Worm (Caenorhabditis elegans): ENCODE data around the gene F20D6.8.

The F20D6.8 gene

ce11 chrV:8203085-8203643, 35.1 kb upstream of the F20D6.8 start, which contains the start of gene cest-17:
Gene cest-17 (plus strand): TSS chrV:8203332.
- TF ChIP-seq klf-2 (GFP tag; conservative IDR thresholded peaks at IDR 0.05): no peak

ce11 chrV:8201229-8201858, 33.3 kb upstream of the F20D6.8 start, which contains the start of gene cri-2:
Gene cri-2 (plus strand): TSS chrV:8201808.
- TF ChIP-seq klf-2 (GFP tag; conservative IDR thresholded peaks at IDR 0.05): no peak
- no peak for TF ChIP-seq T22C8.4 (GFP tag; IDR thresholded peaks at IDR 0.05)
- TF ChIP-seq ztf-29 (GFP tag; IDR thresholded peaks at IDR 0.05): no peak
- no peak for TF ChIP-seq flt-1 (GFP tag; IDR thresholded peaks at IDR 0.05)
- TF ChIP-seq ztf-23 (GFP tag; IDR thresholded peaks at IDR 0.05): no peak
- TF ChIP-seq cog-1 (tag; optimal IDR thresholded peaks at IDR 0.05): no peak
- no peak for TF ChIP-seq ref-1 (GFP tag; conservative IDR thresholded peaks at IDR 0.05)
- TF ChIP-seq tab-1 (GFP tag; IDR thresholded peaks at IDR 0.05): no peak
- TF ChIP-seq med-1 (GFP tag; optimal IDR thresholded peaks at IDR 0.05; ENCODE audit: insufficient read depth): no peak

- no peak for TF ChIP-seq flt-1 (GFP tag; IDR thresholded peaks at IDR 0.05)
Observed at ce11 chrV:8198994-8199393, 30.9 kb upstream of the F20D6.8 start, which contains the start of gene F20D6.11. Gene F20D6.11 (minus strand): TSS chrV:8199094.

- TF ChIP-seq ztf-29 (GFP tag; IDR thresholded peaks at IDR 0.05): no peak
- TF ChIP-seq klf-2 (GFP tag; conservative IDR thresholded peaks at IDR 0.05): no peak
- no peak for TF ChIP-seq T22C8.4 (GFP tag; IDR thresholded peaks at IDR 0.05)
- TF ChIP-seq flt-1 (GFP tag; IDR thresholded peaks at IDR 0.05): no peak
- TF ChIP-seq ref-1 (GFP tag; conservative IDR thresholded peaks at IDR 0.05): no peak
Observed at ce11 chrV:8196993-8197392, 28.9 kb upstream of the F20D6.8 start.

ce11 chrV:8195889-8196418, 27.9 kb upstream of the F20D6.8 start, which contains the start of gene F20D6.10:
Gene F20D6.10 (minus strand): TSS chrV:8195939.
- TF ChIP-seq ztf-23 (GFP tag; IDR thresholded peaks at IDR 0.05) (no peak), med-1 (GFP tag; optimal IDR thresholded peaks at IDR 0.05; ENCODE audit: insufficient read depth) (no peak), tab-1 (GFP tag; IDR thresholded peaks at IDR 0.05) (no peak), ztf-29 (GFP tag; IDR thresholded peaks at IDR 0.05) (no peak)

ce11 chrV:8190430-8190829, 22.4 kb upstream of the F20D6.8 start, which contains the start of gene F20D6.1:
Gene F20D6.1 (plus strand): TSS chrV:8190730.
- TF ChIP-seq med-1 (GFP tag; optimal IDR thresholded peaks at IDR 0.05; ENCODE audit: insufficient read depth) (no peak), flt-1 (GFP tag; IDR thresholded peaks at IDR 0.05) (no peak), ztf-29 (GFP tag; IDR thresholded peaks at IDR 0.05) (no peak), tab-1 (GFP tag; IDR thresholded peaks at IDR 0.05) (no peak), ref-1 (GFP tag; conservative IDR thresholded peaks at IDR 0.05) (no peak), ztf-23 (GFP tag; IDR thresholded peaks at IDR 0.05) (no peak), klf-2 (GFP tag; conservative IDR thresholded peaks at IDR 0.05) (no peak), T22C8.4 (GFP tag; IDR thresholded peaks at IDR 0.05) (no peak), cog-1 (tag; optimal IDR thresholded peaks at IDR 0.05) (no peak)

ce11 chrV:8190016-8190415, 21.9 kb upstream of the F20D6.8 start, which contains the start of gene F20D6.12:
Gene F20D6.12 (minus strand): TSS chrV:8190116.
- no peak for TF ChIP-seq ref-1 (GFP tag; conservative IDR thresholded peaks at IDR 0.05)
- no peak for TF ChIP-seq med-1 (GFP tag; optimal IDR thresholded peaks at IDR 0.05; ENCODE audit: insufficient read depth)
- TF ChIP-seq ztf-29 (GFP tag; IDR thresholded peaks at IDR 0.05): no peak
- TF ChIP-seq ztf-23 (GFP tag; IDR thresholded peaks at IDR 0.05): no peak
- no peak for TF ChIP-seq tab-1 (GFP tag; IDR thresholded peaks at IDR 0.05)
- no peak for TF ChIP-seq klf-2 (GFP tag; conservative IDR thresholded peaks at IDR 0.05)
- TF ChIP-seq cog-1 (tag; optimal IDR thresholded peaks at IDR 0.05): no peak
- no peak for TF ChIP-seq T22C8.4 (GFP tag; IDR thresholded peaks at IDR 0.05)
- TF ChIP-seq flt-1 (GFP tag; IDR thresholded peaks at IDR 0.05): no peak

- TF ChIP-seq tab-1 (GFP tag; IDR thresholded peaks at IDR 0.05) (no peak), ref-1 (GFP tag; conservative IDR thresholded peaks at IDR 0.05) (no peak), ztf-29 (GFP tag; IDR thresholded peaks at IDR 0.05) (no peak), med-1 (GFP tag; optimal IDR thresholded peaks at IDR 0.05; ENCODE audit: insufficient read depth) (no peak), ztf-23 (GFP tag; IDR thresholded peaks at IDR 0.05) (no peak), flt-1 (GFP tag; IDR thresholded peaks at IDR 0.05) (no peak), cog-1 (tag; optimal IDR thresholded peaks at IDR 0.05) (no peak)
Observed at ce11 chrV:8188421-8188820, 20.4 kb upstream of the F20D6.8 start, which contains the start of gene F20D6.15. Gene F20D6.15 (minus strand): TSS chrV:8188467.

- no peak for TF ChIP-seq flt-1 (GFP tag; IDR thresholded peaks at IDR 0.05)
- TF ChIP-seq ztf-23 (GFP tag; IDR thresholded peaks at IDR 0.05): no peak
- no peak for TF ChIP-seq T22C8.4 (GFP tag; IDR thresholded peaks at IDR 0.05)
- no peak for TF ChIP-seq klf-2 (GFP tag; conservative IDR thresholded peaks at IDR 0.05)
- no peak for TF ChIP-seq ztf-29 (GFP tag; IDR thresholded peaks at IDR 0.05)
- TF ChIP-seq med-1 (GFP tag; optimal IDR thresholded peaks at IDR 0.05; ENCODE audit: insufficient read depth): no peak
- no peak for TF ChIP-seq cog-1 (tag; optimal IDR thresholded peaks at IDR 0.05)
- no peak for TF ChIP-seq tab-1 (GFP tag; IDR thresholded peaks at IDR 0.05)
- TF ChIP-seq ref-1 (GFP tag; conservative IDR thresholded peaks at IDR 0.05): no peak
Observed at ce11 chrV:8185737-8186136, 17.7 kb upstream of the F20D6.8 start, which contains the start of gene F20D6.2. Gene F20D6.2 (plus strand): TSS chrV:8186037.

ce11 chrV:8183384-8183783, 15.3 kb upstream of the F20D6.8 start, which contains the start of gene srp-8:
Gene srp-8 (plus strand): TSS chrV:8183684.
- no peak for TF ChIP-seq T22C8.4 (GFP tag; IDR thresholded peaks at IDR 0.05)
- TF ChIP-seq cog-1 (tag; optimal IDR thresholded peaks at IDR 0.05): no peak
- no peak for TF ChIP-seq ref-1 (GFP tag; conservative IDR thresholded peaks at IDR 0.05)
- no peak for TF ChIP-seq ztf-29 (GFP tag; IDR thresholded peaks at IDR 0.05)
- no peak for TF ChIP-seq klf-2 (GFP tag; conservative IDR thresholded peaks at IDR 0.05)
